Worm (Caenorhabditis elegans): ENCODE data around the gene F57F5.3.

The F57F5.3 gene

DNA sequence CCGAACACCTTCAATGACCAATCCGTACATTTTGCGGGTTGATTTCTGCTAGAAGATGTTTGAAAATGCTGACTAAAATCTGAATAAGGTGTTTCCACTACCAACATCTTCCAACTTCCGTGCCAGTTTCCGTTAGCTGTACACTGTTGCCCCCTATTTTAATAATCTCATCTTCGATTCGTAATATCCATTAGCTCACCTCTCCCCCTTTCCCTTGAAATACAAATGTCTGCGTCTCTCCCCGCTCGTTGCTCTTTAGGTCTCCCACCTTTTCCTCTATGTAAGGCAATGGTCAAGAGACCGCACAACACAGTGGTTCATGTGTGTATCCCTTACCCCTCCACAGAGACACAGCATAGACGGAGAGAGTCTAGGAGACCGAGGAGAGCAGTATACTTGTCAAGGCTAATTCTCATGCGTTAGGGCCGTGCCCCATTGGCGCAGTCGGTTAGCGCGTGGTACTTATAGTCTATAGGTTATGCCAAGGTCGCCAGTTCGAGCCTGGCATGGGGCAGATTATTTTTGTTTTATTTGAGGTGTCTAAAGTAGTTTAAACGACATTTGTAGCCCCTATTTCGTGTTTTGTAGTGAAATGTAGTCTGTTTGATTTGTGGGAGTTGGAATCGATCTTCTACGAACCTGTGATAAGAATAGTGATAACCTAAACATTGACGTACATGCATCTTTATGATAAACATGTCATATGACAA is 4.5 kb downstream of the F57F5.3 start, which contains the start of gene gcy-33 (continued):
- peak; percentile 71 for TF ChIP-seq ces-1 (GFP tag; optimal IDR thresholded peaks at IDR 0.05)
- peak; percentile 55 for TF ChIP-seq unc-39 (tag; optimal IDR thresholded peaks at IDR 0.05)
- TF ChIP-seq mep-1 (tag; optimal IDR thresholded peaks at IDR 0.05) = peak; percentile 83
- peak; percentile 98 for TF ChIP-seq drap-1 (GFP tag; optimal IDR thresholded peaks at IDR 0.05)
- no peak for TF ChIP-seq nhr-2 (tag; optimal IDR thresholded peaks at IDR 0.05)
- peak; percentile 10 for TF ChIP-seq elt-1 (tag; optimal IDR thresholded peaks at IDR 0.05; ENCODE audit: borderline replicate concordance, insufficient read depth)
- peak; percentile 62 for TF ChIP-seq blmp-1 (tag; optimal IDR thresholded peaks at IDR 0.05)
- peak; percentile 78 for TF ChIP-seq lin-13 (tag; optimal IDR thresholded peaks at IDR 0.05)
- TF ChIP-seq lin-32 (GFP tag; optimal IDR thresholded peaks at IDR 0.05) = peak; percentile 95
- no peak for TF ChIP-seq nhr-76 (tag; optimal IDR thresholded peaks at IDR 0.05)

DNA sequence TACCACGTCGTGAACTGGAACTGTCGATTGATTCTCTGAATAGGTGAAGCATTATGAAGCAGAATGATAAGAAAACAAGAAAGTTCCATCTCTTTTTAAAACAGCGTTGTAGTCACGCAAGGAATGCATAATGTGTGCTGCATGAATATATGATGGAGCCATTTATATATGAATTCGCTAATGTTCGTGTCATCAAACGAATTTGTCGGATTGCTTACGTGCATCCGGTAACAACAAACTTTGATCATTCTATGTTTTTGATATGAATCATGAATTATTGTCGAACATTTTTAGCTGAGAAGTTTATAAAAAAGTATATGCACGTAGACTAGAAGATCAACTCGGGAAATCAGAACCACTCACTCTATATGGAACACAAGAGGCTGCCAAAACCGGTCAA is 9.0 kb downstream of the F57F5.3 start:
- TF ChIP-seq unc-62 (GFP tag; optimal IDR thresholded peaks at IDR 0.05) (no peak), blmp-1 (tag; optimal IDR thresholded peaks at IDR 0.05) (no peak), zip-8 (tag; optimal IDR thresholded peaks at IDR 0.05) (no peak), ztf-11 (tag; optimal IDR thresholded peaks at IDR 0.05) (no peak), ceh-83 (GFP tag; optimal IDR thresholded peaks at IDR 0.05) (no peak), ceh-43 (GFP tag; optimal IDR thresholded peaks at IDR 0.05) (no peak), unc-120 (tag; optimal IDR thresholded peaks at IDR 0.05; ENCODE audit: poor library complexity, severe bottlenecking) (no peak), hlh-1 (tag; optimal IDR thresholded peaks at IDR 0.05) (no peak), mab-5 (tag; optimal IDR thresholded peaks at IDR 0.05) (no peak), lin-32 (GFP tag; optimal IDR thresholded peaks at IDR 0.05) (no peak), nhr-237 (tag; optimal IDR thresholded peaks at IDR 0.05) (no peak), elt-1 (tag; optimal IDR thresholded peaks at IDR 0.05; ENCODE audit: borderline replicate concordance, insufficient read depth) (no peak), drap-1 (GFP tag; optimal IDR thresholded peaks at IDR 0.05) (no peak), nhr-2 (tag; optimal IDR thresholded peaks at IDR 0.05) (no peak), unc-39 (tag; optimal IDR thresholded peaks at IDR 0.05) (no peak), mep-1 (tag; optimal IDR thresholded peaks at IDR 0.05) (no peak), flh-1 (GFP tag; optimal IDR thresholded peaks at IDR 0.05) (no peak)

DNA sequence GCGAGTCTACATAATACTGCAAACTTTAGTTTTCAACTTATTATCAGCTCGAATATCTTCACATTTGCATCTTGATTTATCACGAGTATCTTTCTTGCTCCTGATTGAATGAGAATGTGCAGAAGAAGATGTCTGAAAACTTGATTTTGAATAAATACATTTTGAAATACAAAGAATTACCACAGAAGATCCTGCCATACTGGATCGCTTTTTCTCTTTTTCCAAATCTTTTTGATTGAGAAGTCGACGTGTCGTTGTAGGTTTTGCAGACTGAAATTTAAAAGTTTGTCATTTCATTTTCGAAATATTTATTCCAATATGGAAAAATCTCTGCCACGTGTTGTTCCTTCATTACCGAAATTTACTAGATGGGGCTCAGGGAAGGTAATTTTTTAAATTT is 10.5 kb downstream of the F57F5.3 start, which contains the start of gene C52E4.12:
C52E4.12 (plus strand) TSS at position 301 of the 400 bp plus-strand sequence.
- TF ChIP-seq unc-120 (tag; optimal IDR thresholded peaks at IDR 0.05; ENCODE audit: poor library complexity, severe bottlenecking) = no peak
- no peak for TF ChIP-seq nhr-237 (tag; optimal IDR thresholded peaks at IDR 0.05)
- no peak for TF ChIP-seq flh-1 (GFP tag; optimal IDR thresholded peaks at IDR 0.05)
- TF ChIP-seq nhr-76 (tag; optimal IDR thresholded peaks at IDR 0.05) = no peak
- TF ChIP-seq lin-32 (GFP tag; optimal IDR thresholded peaks at IDR 0.05) = no peak
- no peak for TF ChIP-seq nhr-28 (tag; optimal IDR thresholded peaks at IDR 0.05)
- TF ChIP-seq mls-2 (tag; optimal IDR thresholded peaks at IDR 0.05) = no peak
- no peak for TF ChIP-seq bed-3 (GFP tag; optimal IDR thresholded peaks at IDR 0.05)
- TF ChIP-seq ceh-39 (tag; optimal IDR thresholded peaks at IDR 0.05) = no peak
- no peak for TF ChIP-seq drap-1 (GFP tag; optimal IDR thresholded peaks at IDR 0.05)
- TF ChIP-seq ceh-83 (GFP tag; optimal IDR thresholded peaks at IDR 0.05) = no peak
- no peak for TF ChIP-seq nhr-12 (tag; optimal IDR thresholded peaks at IDR 0.05)
- no peak for TF ChIP-seq ztf-11 (tag; optimal IDR thresholded peaks at IDR 0.05)
- no peak for TF ChIP-seq mep-1 (tag; optimal IDR thresholded peaks at IDR 0.05)
- no peak for TF ChIP-seq lin-13 (tag; optimal IDR thresholded peaks at IDR 0.05)
- TF ChIP-seq snpc-4 (tag; optimal IDR thresholded peaks at IDR 0.05) = no peak
- no peak for TF ChIP-seq sem-2 (GFP tag; optimal IDR thresholded peaks at IDR 0.05)
- TF ChIP-seq zip-8 (tag; optimal IDR thresholded peaks at IDR 0.05) = no peak
- TF ChIP-seq M03D4.4 (tag; optimal IDR thresholded peaks at IDR 0.05) = no peak
- TF ChIP-seq pha-4 (tag; optimal IDR thresholded peaks at IDR 0.05) = no peak

DNA sequence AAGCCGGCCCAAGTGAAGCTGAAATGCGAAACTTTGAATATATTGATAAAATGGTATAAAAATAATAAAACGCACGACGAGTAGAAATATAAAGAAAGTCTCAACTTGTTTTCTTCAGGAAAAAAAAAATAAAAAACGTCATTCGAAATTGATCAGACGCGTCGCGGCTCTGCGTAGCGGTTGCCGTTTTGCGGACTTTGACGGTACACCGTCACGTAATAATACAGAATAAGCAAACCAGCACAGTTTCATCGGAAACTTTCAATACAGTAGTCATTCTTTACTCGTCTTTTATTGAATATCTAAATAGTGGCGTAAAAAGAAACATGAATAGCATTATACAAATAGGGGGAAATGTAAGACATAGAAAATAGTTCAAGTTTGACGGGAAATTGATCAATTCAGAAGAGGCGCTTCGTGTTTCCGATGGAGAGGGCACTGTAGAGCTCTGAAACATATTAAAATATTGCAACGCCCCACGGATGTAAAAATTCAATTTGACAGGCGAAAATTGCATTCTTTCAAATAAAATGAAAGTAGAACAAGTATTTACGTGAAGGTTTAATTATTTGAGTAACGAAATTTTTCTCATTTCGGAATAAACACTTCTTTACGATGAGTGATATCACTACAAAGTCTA is 12.6 kb downstream of the F57F5.3 start, which contains the start of the genes cyl-1 and C52E4.7:
cyl-1 (minus strand) TSS at position 18 of the 640 bp plus-strand sequence.
C52E4.7 (plus strand) TSS at position 590 of the 640 bp plus-strand sequence.
- no peak for TF ChIP-seq unc-39 (tag; optimal IDR thresholded peaks at IDR 0.05)
- TF ChIP-seq flh-1 (GFP tag; optimal IDR thresholded peaks at IDR 0.05) = no peak
- peak; percentile 29 for TF ChIP-seq ceh-39 (tag; optimal IDR thresholded peaks at IDR 0.05)
- TF ChIP-seq pha-4 (tag; optimal IDR thresholded peaks at IDR 0.05) = peak; percentile 51
- peak; percentile 49 for TF ChIP-seq lin-13 (tag; optimal IDR thresholded peaks at IDR 0.05)
- no peak for TF ChIP-seq sptf-1 (tag; optimal IDR thresholded peaks at IDR 0.05)
- peak; percentile 9 for TF ChIP-seq lsy-2 (tag; optimal IDR thresholded peaks at IDR 0.05)
- TF ChIP-seq nhr-2 (tag; optimal IDR thresholded peaks at IDR 0.05) = no peak
- TF ChIP-seq ham-2 (GFP tag; optimal IDR thresholded peaks at IDR 0.05) = no peak
- no peak for TF ChIP-seq nhr-76 (tag; optimal IDR thresholded peaks at IDR 0.05)
- TF ChIP-seq zip-8 (tag; optimal IDR thresholded peaks at IDR 0.05) = no peak
- TF ChIP-seq elt-1 (tag; optimal IDR thresholded peaks at IDR 0.05; ENCODE audit: borderline replicate concordance, insufficient read depth) = no peak
- TF ChIP-seq mab-5 (tag; optimal IDR thresholded peaks at IDR 0.05) = no peak
- TF ChIP-seq snpc-4 (tag; optimal IDR thresholded peaks at IDR 0.05) = no peak
- TF ChIP-seq nhr-237 (tag; optimal IDR thresholded peaks at IDR 0.05) = peak; percentile 43
- no peak for TF ChIP-seq M03D4.4 (tag; optimal IDR thresholded peaks at IDR 0.05)
- TF ChIP-seq lin-32 (GFP tag; optimal IDR thresholded peaks at IDR 0.05) = no peak
- no peak for TF ChIP-seq elt-3 (tag; optimal IDR thresholded peaks at IDR 0.05)
- TF ChIP-seq nhr-28 (tag; optimal IDR thresholded peaks at IDR 0.05) = no peak
- no peak for TF ChIP-seq cnd-1 (tag; optimal IDR thresholded peaks at IDR 0.05)
- TF ChIP-seq unc-62 (GFP tag; optimal IDR thresholded peaks at IDR 0.05) = no peak
- TF ChIP-seq drap-1 (GFP tag; optimal IDR thresholded peaks at IDR 0.05) = no peak
- no peak for TF ChIP-seq nhr-12 (tag; optimal IDR thresholded peaks at IDR 0.05)
- no peak for TF ChIP-seq sem-2 (GFP tag; optimal IDR thresholded peaks at IDR 0.05)
- TF ChIP-seq ceh-83 (GFP tag; optimal IDR thresholded peaks at IDR 0.05) = no peak
- no peak for TF ChIP-seq ztf-11 (tag; optimal IDR thresholded peaks at IDR 0.05)
- TF ChIP-seq mep-1 (tag; optimal IDR thresholded peaks at IDR 0.05) = peak; percentile 83
- TF ChIP-seq unc-120 (tag; optimal IDR thresholded peaks at IDR 0.05; ENCODE audit: poor library complexity, severe bottlenecking) = no peak
- peak; percentile 42 for TF ChIP-seq ces-1 (GFP tag; optimal IDR thresholded peaks at IDR 0.05)

All from whole organism, mixed stage, embryonic.